Fruit fly (Drosophila melanogaster) S2 (cell line): ENCODE results near the gene frc.

Experiments
- CG8478 ChIP-seq: fragments of >200 bp; optimal IDR thresholded peaks from 2 replicates; lab custom pipeline; 2018
- CTCF ChIP-seq, 2 experiments: fragments of >200 bp; optimal IDR thresholded peaks; 2 replicates each; lab custom pipeline; 2018

- TF ChIP-seq CG8478 (no peak), CTCF (optimal IDR thresholded peaks at IDR 0.05; lab: Kevin White, UChicago) (no peak)
Measured at dm6 chr3L:17432947-17433346, at the start of gene frc.
